Fruit fly (Drosophila melanogaster) whole organism, embryonic: ENCODE results near the gene CG5910.

ENCODE experiments used
- CG10267 ChIP-seq: fragments of 200-800 bp; sonication (Bioruptor generic); optimal IDR thresholded peaks from 2 replicates; lab custom pipeline; 2018; ENCODE audit warnings: missing biosample characterization, mild to moderate bottlenecking, missing genetic modification characterization, moderate library complexity
- CG10959 ChIP-seq: fragments of 200-800 bp; sonication (Bioruptor generic); IDR thresholded peaks from 2 replicates; pipeline ENCODE4 v1.3.6; 2022; ENCODE audit warnings: missing biosample characterization, missing genetic modification characterization
- CG11696 ChIP-seq: fragments of 200-800 bp; sonication (Bioruptor generic); IDR thresholded peaks from 2 replicates; pipeline ENCODE4 v1.3.6; 2022; ENCODE audit warnings: missing biosample characterization, missing genetic modification characterization
- CG12391 ChIP-seq: fragments of 200-800 bp; sonication (Bioruptor generic); optimal IDR thresholded peaks from 3 replicates; lab custom pipeline; 2018; ENCODE audit warnings: missing biosample characterization, mild to moderate bottlenecking, missing genetic modification characterization, moderate library complexity
- CG12659 ChIP-seq: fragments of 200-800 bp; sonication (Bioruptor generic); optimal IDR thresholded peaks from 3 replicates; lab custom pipeline; 2017; ENCODE audit warnings: mild to moderate bottlenecking, missing biosample characterization, missing genetic modification reagents, missing genetic modification characterization
- CG14667 ChIP-seq: fragments of 200-800 bp; sonication (Bioruptor generic); IDR thresholded peaks from 2 replicates; pipeline ENCODE4 v1.3.6; 2022; ENCODE audit warnings: missing biosample characterization, missing genetic modification characterization
- CG17361 ChIP-seq: fragments of 200-800 bp; sonication (Bioruptor generic); IDR thresholded peaks from 3 replicates; pipeline ENCODE4 v1.3.6; 2022; ENCODE audit warnings: missing biosample characterization, missing genetic modification characterization
- CG2129 ChIP-seq: fragments of 200-800 bp; sonication (Bioruptor generic); IDR thresholded peaks from 2 replicates; pipeline ENCODE4 v1.3.6; 2022; ENCODE audit warnings: missing biosample characterization, missing genetic modification characterization; ENCODE audit not compliant: partially characterized antibody
- CG2199 ChIP-seq: fragments of 200-800 bp; sonication (Bioruptor generic); IDR thresholded peaks from 3 replicates; pipeline ENCODE4 v1.3.6; 2022; ENCODE audit warnings: missing biosample characterization, missing genetic modification characterization
- CG3838 ChIP-seq: fragments of 200-800 bp; sonication (Bioruptor generic); optimal IDR thresholded peaks from 3 replicates; lab custom pipeline; 2016; ENCODE audit warnings: missing biosample characterization, missing genetic modification characterization
- CG4854 ChIP-seq: fragments of 200-800 bp; sonication (Bioruptor generic); optimal IDR thresholded peaks from 2 replicates; lab custom pipeline; 2016; ENCODE audit warnings: missing biosample characterization, missing genetic modification characterization, inconsistent platforms
- CG5180 ChIP-seq: fragments of 200-800 bp; sonication (Bioruptor generic); optimal IDR thresholded peaks from 3 replicates; lab custom pipeline; 2017; ENCODE audit warnings: missing biosample characterization, missing genetic modification characterization, mild to moderate bottlenecking, moderate library complexity, missing genetic modification reagents
- CG6272 ChIP-seq: fragments of 200-800 bp; sonication (Bioruptor generic); IDR thresholded peaks from 2 replicates; pipeline ENCODE4 v1.3.6; 2022; ENCODE audit warnings: missing biosample characterization, missing genetic modification characterization
- CG6765 ChIP-seq: fragments of 200-800 bp; sonication (Bioruptor generic); optimal IDR thresholded peaks from 3 replicates; lab custom pipeline; 2017; ENCODE audit warnings: missing biosample characterization, mild to moderate bottlenecking, missing genetic modification characterization
- CG8359 ChIP-seq: fragments of 200-800 bp; sonication (Bioruptor generic); optimal IDR thresholded peaks from 2 replicates; lab custom pipeline; 2017; ENCODE audit warnings: missing biosample characterization, mild to moderate bottlenecking, missing genetic modification characterization, borderline replicate concordance
- CG8388 ChIP-seq: fragments of 200-800 bp; sonication (Bioruptor generic); optimal IDR thresholded peaks from 2 replicates; lab custom pipeline; 2019; ENCODE audit warnings: missing biosample characterization, mild to moderate bottlenecking, missing genetic modification characterization, moderate library complexity
- CG8924 ChIP-seq: fragments of 200-800 bp; optimal IDR thresholded peaks from 3 replicates; lab custom pipeline; 2019; ENCODE audit warnings: missing biosample characterization, mild to moderate bottlenecking, missing genetic modification characterization, moderate library complexity
- CG9215 ChIP-seq: fragments of 200-800 bp; sonication (Bioruptor generic); IDR thresholded peaks from 2 replicates; pipeline ENCODE4 v1.3.6; 2022; ENCODE audit warnings: missing biosample characterization, missing genetic modification characterization
- CG9817 ChIP-seq: fragments of 200-800 bp; sonication (Bioruptor generic); optimal IDR thresholded peaks from 2 replicates; lab custom pipeline; 2018; ENCODE audit warnings: missing biosample characterization, mild to moderate bottlenecking, missing genetic modification characterization, moderate library complexity
- Dad ChIP-seq: fragments of 200-800 bp; sonication (Bioruptor generic); optimal IDR thresholded peaks from 3 replicates; lab custom pipeline; 2016; ENCODE audit warnings: missing biosample characterization, missing genetic modification characterization
- Dbx ChIP-seq: fragments of 200-800 bp; sonication (Bioruptor generic); IDR thresholded peaks from 3 replicates; pipeline ENCODE4 v1.3.6; 2022; ENCODE audit warnings: missing biosample characterization, missing genetic modification characterization
- Fer1 ChIP-seq: fragments of 200-800 bp; sonication (Bioruptor generic); optimal IDR thresholded peaks from 2 replicates; lab custom pipeline; 2017; ENCODE audit warnings: missing biosample characterization, mild to moderate bottlenecking, missing genetic modification characterization
- HmgD ChIP-seq: fragments of 200-800 bp; sonication (Bioruptor generic); optimal IDR thresholded peaks from 3 replicates; lab custom pipeline; 2016; ENCODE audit warnings: missing biosample characterization, missing genetic modification characterization
- NC2α ChIP-seq: fragments of 200-800 bp; sonication (Bioruptor generic); optimal IDR thresholded peaks from 2 replicates; lab custom pipeline; 2016; ENCODE audit warnings: missing biosample characterization, missing genetic modification characterization
- Rfx ChIP-seq: fragments of 200-800 bp; sonication (Bioruptor generic); IDR thresholded peaks from 2 replicates; pipeline ENCODE4 v1.3.6; 2022; ENCODE audit warnings: missing biosample characterization, missing genetic modification characterization
- cato ChIP-seq: fragments of 200-800 bp; sonication (Bioruptor generic); optimal IDR thresholded peaks from 2 replicates; lab custom pipeline; 2016; ENCODE audit warnings: missing biosample characterization, missing genetic modification characterization, borderline replicate concordance
- chm ChIP-seq: fragments of 200-800 bp; sonication (Bioruptor generic); IDR thresholded peaks from 2 replicates; pipeline ENCODE4 v1.3.6; 2022; ENCODE audit warnings: missing biosample characterization, missing genetic modification characterization
- chn ChIP-seq: fragments of 200-800 bp; sonication (Bioruptor generic); optimal IDR thresholded peaks from 2 replicates; lab custom pipeline; 2016; ENCODE audit warnings: missing biosample characterization, missing genetic modification characterization
- dpn ChIP-seq, 2 experiments: fragments of 200-800 bp; sonication (Bioruptor generic); optimal IDR thresholded peaks; 3 replicates each; lab custom pipeline; 2016; ENCODE audit warnings: missing biosample characterization in 2 of 2, missing genetic modification characterization in 2 of 2
- en ChIP-seq: fragments of 200-800 bp; sonication (Bioruptor generic); optimal IDR thresholded peaks from 2 replicates; lab custom pipeline; 2016; ENCODE audit warnings: missing biosample characterization, missing genetic modification characterization
- esg ChIP-seq: fragments of 200-800 bp; sonication (Bioruptor generic); conservative IDR thresholded peaks from 2 replicates; pipeline ENCODE4 v1.3.6; 2022; ENCODE audit warnings: missing biosample characterization, missing genetic modification characterization
- gcm ChIP-seq: fragments of 200-800 bp; sonication (Bioruptor generic); optimal IDR thresholded peaks from 2 replicates; lab custom pipeline; 2019; ENCODE audit warnings: missing biosample characterization, mild to moderate bottlenecking, missing genetic modification characterization, moderate library complexity
- gro ChIP-seq: fragments of 200-800 bp; sonication (Bioruptor generic); optimal IDR thresholded peaks from 2 replicates; lab custom pipeline; 2016; ENCODE audit warnings: missing biosample characterization, missing genetic modification characterization
- h ChIP-seq: fragments of >200 bp; optimal IDR thresholded peaks from 2 replicates; lab custom pipeline; 2017
- hkb ChIP-seq, 2 experiments: fragments of 200-800 bp in 1 of 2; fragments of >200 bp in 1 of 2; sonication (Bioruptor generic) in 1 of 2; IDR thresholded peaks in 1 of 2; optimal IDR thresholded peaks in 1 of 2; 2 replicates each; pipeline versions ENCODE4 v1.3.6 to Lab custom; 2017 to 2022; ENCODE audit warnings: missing biosample characterization in 1 of 2, missing genetic modification characterization in 1 of 2
- inv ChIP-seq: fragments of 200-800 bp; sonication (Bioruptor generic); IDR thresholded peaks from 2 replicates; pipeline ENCODE4 v1.3.6; 2022; ENCODE audit warnings: missing biosample characterization, missing genetic modification characterization; ENCODE audit not compliant: partially characterized antibody
- lola ChIP-seq, 3 experiments: fragments of >200 bp in 2 of 3; fragments of 200-800 bp in 1 of 3; sonication (Bioruptor generic) in 1 of 3; optimal IDR thresholded peaks; 2 replicates each; lab custom pipeline; 2017 to 2019; ENCODE audit warnings: missing biosample characterization in 3 of 3, missing genetic modification characterization in 3 of 3, mild to moderate bottlenecking in 1 of 3, moderate library complexity in 1 of 3
- nau ChIP-seq: fragments of 200-800 bp; sonication (Bioruptor generic); optimal IDR thresholded peaks from 3 replicates; lab custom pipeline; 2017; ENCODE audit warnings: missing biosample characterization, mild to moderate bottlenecking, missing genetic modification characterization, missing genetic modification reagents
- nom ChIP-seq: fragments of 200-800 bp; sonication (Bioruptor generic); optimal IDR thresholded peaks from 2 replicates; lab custom pipeline; 2017; ENCODE audit warnings: missing biosample characterization, missing genetic modification characterization, mild to moderate bottlenecking, moderate library complexity, missing genetic modification reagents
- oc ChIP-seq: fragments of 200-800 bp; sonication (Bioruptor generic); optimal IDR thresholded peaks from 2 replicates; lab custom pipeline; 2018; ENCODE audit warnings: missing biosample characterization, mild to moderate bottlenecking, missing genetic modification characterization, moderate library complexity
- salm ChIP-seq: fragments of 200-800 bp; sonication (Bioruptor generic); optimal IDR thresholded peaks from 2 replicates; lab custom pipeline; 2018; ENCODE audit warnings: missing biosample characterization, mild to moderate bottlenecking, missing genetic modification characterization
- schlank ChIP-seq: fragments of 200-800 bp; sonication (Bioruptor generic); optimal IDR thresholded peaks from 2 replicates; lab custom pipeline; 2018; ENCODE audit warnings: missing biosample characterization, mild to moderate bottlenecking, missing genetic modification characterization
- scrt ChIP-seq: fragments of 200-800 bp; sonication (Bioruptor generic); optimal IDR thresholded peaks from 2 replicates; lab custom pipeline; 2018; ENCODE audit warnings: missing biosample characterization, mild to moderate bottlenecking, missing genetic modification characterization, moderate library complexity
- seq ChIP-seq: fragments of 200-800 bp; sonication (Bioruptor generic); IDR thresholded peaks from 2 replicates; pipeline ENCODE4 v1.3.6; 2022; ENCODE audit warnings: missing biosample characterization, missing genetic modification characterization
- sima ChIP-seq: fragments of 200-800 bp; sonication (Bioruptor generic); optimal IDR thresholded peaks from 2 replicates; lab custom pipeline; 2016; ENCODE audit warnings: missing biosample characterization, missing genetic modification characterization
- sisA ChIP-seq: fragments of 200-800 bp; sonication (Bioruptor generic); IDR thresholded peaks from 2 replicates; pipeline ENCODE4 v1.3.6; 2022; ENCODE audit warnings: missing biosample characterization, missing genetic modification characterization
- sug ChIP-seq: fragments of 200-800 bp; optimal IDR thresholded peaks from 2 replicates; lab custom pipeline; 2019; ENCODE audit warnings: missing biosample characterization, mild to moderate bottlenecking, missing genetic modification characterization, moderate library complexity
- vvl ChIP-seq: fragments of 200-800 bp; sonication (Bioruptor generic); IDR thresholded peaks from 2 replicates; pipeline ENCODE4 v1.3.6; 2022; ENCODE audit warnings: missing biosample characterization, missing genetic modification characterization
- zfh1 ChIP-seq: fragments of 200-800 bp; sonication (Bioruptor generic); IDR thresholded peaks from 3 replicates; pipeline ENCODE4 v1.3.6; 2022; ENCODE audit warnings: missing biosample characterization, missing genetic modification characterization

CG5910 gene

dm6 chr3L:20444815-20445519 lies 2.7 kb downstream of the CG5910 start (continued):
- TF ChIP-seq hkb (optimal IDR thresholded peaks at IDR 0.05; lab: Kevin White, UChicago) (no peak), hkb (GFP tag; IDR thresholded peaks at IDR 0.05; lab: Robert Waterston, UW) (peak; percentile 95), en (GFP tag; lab: Kevin White, UChicago) (no peak), chm (GFP tag; lab: Robert Waterston, UW) (peak; percentile 93), vvl (GFP tag; lab: Robert Waterston, UW) (peak; percentile 96), sima (GFP tag; lab: Kevin White, UChicago) (no peak), CG5180 (peak; percentile 72), Rfx (peak; percentile 91), HmgD (no peak), zfh1 (GFP tag; lab: Robert Waterston, UW) (peak; percentile 94), dpn (GFP tag; optimal IDR thresholded peaks at IDR 0.05; lab: Kevin White, UChicago) (peak; percentile 24 to 89), CG2199 (GFP tag; lab: Robert Waterston, UW) (peak; percentile 95), CG8359 (GFP tag; lab: Kevin White, UChicago) (peak; percentile 58), CG12391 (tag; lab: Kevin White, UChicago) (peak; percentile 84), CG9215 (GFP tag; lab: Robert Waterston, UW) (peak; percentile 76), cato (peak; percentile 64), chn (GFP tag; lab: Kevin White, UChicago) (peak; percentile 26), sug (tag; lab: Kevin White, UChicago) (peak; percentile 53), CG8388 (GFP tag; lab: Kevin White, UChicago) (peak; percentile 83), gcm (GFP tag; lab: Kevin White, UChicago) (peak; percentile 73), lola (GFP tag; optimal IDR thresholded peaks at IDR 0.05; lab: Kevin White, UChicago) (peak in 1 of 3 experiments; percentile 60), seq (GFP tag; lab: Robert Waterston, UW) (peak; percentile 90), CG2129 (GFP tag; lab: Robert Waterston, UW) (no peak), Fer1 (GFP tag; lab: Kevin White, UChicago) (peak; percentile 81), CG6765 (GFP tag; lab: Kevin White, UChicago) (peak; percentile 65), scrt (peak; percentile 58), h (lab: Kevin White, UChicago) (no peak), Dbx (GFP tag; lab: Robert Waterston, UW) (peak; percentile 87), NC2α (GFP tag; lab: Kevin White, UChicago) (no peak), CG10959 (GFP tag; lab: Robert Waterston, UW) (peak; percentile 84), CG9817 (tag; lab: Kevin White, UChicago) (peak; percentile 69), CG12659 (peak; percentile 88), inv (GFP tag; lab: Robert Waterston, UW) (no peak), salm (tag; lab: Kevin White, UChicago) (peak; percentile 72), gro (GFP tag; lab: Kevin White, UChicago) (no peak), CG3838 (no peak), CG10267 (tag; lab: Kevin White, UChicago) (peak; percentile 79), CG17361 (GFP tag; lab: Robert Waterston, UW) (peak; percentile 92), esg (GFP tag; lab: Robert Waterston, UW) (peak; percentile 89), nau (GFP tag; lab: Kevin White, UChicago) (peak; percentile 77), CG8924 (tag; lab: Kevin White, UChicago) (peak; percentile 84), CG11696 (GFP tag; lab: Robert Waterston, UW) (peak; percentile 80), CG4854 (GFP tag; lab: Kevin White, UChicago) (peak; percentile 41), sisA (GFP tag; lab: Robert Waterston, UW) (peak; percentile 89), schlank (tag; lab: Kevin White, UChicago) (peak; percentile 47), oc (peak; percentile 81), CG6272 (GFP tag; lab: Robert Waterston, UW) (peak; percentile 79), nom (GFP tag; lab: Kevin White, UChicago) (peak; percentile 33), Dad (GFP tag; lab: Kevin White, UChicago) (peak; percentile 42), CG14667 (GFP tag; lab: Robert Waterston, UW) (peak; percentile 82)
